Fruit fly (Drosophila melanogaster) S2 (cell line): ENCODE measurements around the gene TotC.

ENCODE experiments used
- CG8478 ChIP-seq: fragments of >200 bp; optimal IDR thresholded peaks from 2 replicates; lab custom pipeline; 2018
- CTCF ChIP-seq, 2 experiments: fragments of >200 bp; optimal IDR thresholded peaks; 2 replicates each; lab custom pipeline; 2018

The TotC gene

dm6 chr3R:20838787-20839186, 34.0 kb upstream of the TotC start:
- no peak for TF ChIP-seq CTCF (optimal IDR thresholded peaks at IDR 0.05; lab: Kevin White, UChicago)
- no peak for TF ChIP-seq CG8478 (lab: Kevin White, UChicago)

dm6 chr3R:20841840-20842239, 30.9 kb upstream of the TotC start, which contains the start of gene CG15695:
Gene CG15695, plus strand, starts transcription at chr3R:20842140.
- no peak for TF ChIP-seq CG8478 (lab: Kevin White, UChicago)
- TF ChIP-seq CTCF (optimal IDR thresholded peaks at IDR 0.05; lab: Kevin White, UChicago) = no peak

dm6 chr3R:20845493-20845892, 27.3 kb upstream of the TotC start:
- TF ChIP-seq CTCF (optimal IDR thresholded peaks at IDR 0.05; lab: Kevin White, UChicago) = no peak
- no peak for TF ChIP-seq CG8478 (lab: Kevin White, UChicago)

- no peak for TF ChIP-seq CG8478 (lab: Kevin White, UChicago)
- TF ChIP-seq CTCF (optimal IDR thresholded peaks at IDR 0.05; lab: Kevin White, UChicago) = no peak
Measured at dm6 chr3R:20846316-20846715, 26.5 kb upstream of the TotC start.

- TF ChIP-seq CG8478 (lab: Kevin White, UChicago) = no peak
- no peak for TF ChIP-seq CTCF (optimal IDR thresholded peaks at IDR 0.05; lab: Kevin White, UChicago)
Measured at dm6 chr3R:20846768-20847167, 26.0 kb upstream of the TotC start, which contains the start of gene CG15696. Gene CG15696, plus strand, starts transcription at chr3R:20847068.

- TF ChIP-seq CTCF (optimal IDR thresholded peaks at IDR 0.05; lab: Kevin White, UChicago) (peak; percentile 39 to 41), CG8478 (lab: Kevin White, UChicago) (no peak)
Measured at dm6 chr3R:20850395-20851039, 22.3 kb upstream of the TotC start, which contains the start of gene RpS30. Gene RpS30, plus strand, starts transcription at chr3R:20850516.

- TF ChIP-seq CG8478 (lab: Kevin White, UChicago) = no peak
- no peak for TF ChIP-seq CTCF (optimal IDR thresholded peaks at IDR 0.05; lab: Kevin White, UChicago)
Measured at dm6 chr3R:20859845-20860244, 12.9 kb upstream of the TotC start, which contains the start of gene Ir93a. Gene Ir93a, minus strand, starts transcription at chr3R:20859945.

dm6 chr3R:20866204-20866603, 6.6 kb upstream of the TotC start, which contains the start of gene KaiR1D:
Gene KaiR1D, minus strand, starts transcription at chr3R:20866231.
- TF ChIP-seq CTCF (optimal IDR thresholded peaks at IDR 0.05; lab: Kevin White, UChicago) = no peak

dm6 chr3R:20870736-20871135, 2.1 kb upstream of the TotC start, which contains the start of gene TotA:
Gene TotA, plus strand, starts transcription at chr3R:20871036.
- no peak for TF ChIP-seq CTCF (optimal IDR thresholded peaks at IDR 0.05; lab: Kevin White, UChicago)
- TF ChIP-seq CG8478 (lab: Kevin White, UChicago) = no peak

- TF ChIP-seq CG8478 (lab: Kevin White, UChicago) (no peak), CTCF (optimal IDR thresholded peaks at IDR 0.05; lab: Kevin White, UChicago) (no peak)
Measured at dm6 chr3R:20873638-20874037, 850 bp downstream of the TotC start, which contains the start of gene TotB. Gene TotB, plus strand, starts transcription at chr3R:20873938.

- TF ChIP-seq CG8478 (lab: Kevin White, UChicago) = no peak
- no peak for TF ChIP-seq CTCF (optimal IDR thresholded peaks at IDR 0.05; lab: Kevin White, UChicago)
Measured at dm6 chr3R:20876680-20877079, 3.9 kb downstream of the TotC start.

- TF ChIP-seq CTCF (optimal IDR thresholded peaks at IDR 0.05; lab: Kevin White, UChicago) (no peak), CG8478 (lab: Kevin White, UChicago) (no peak)
Measured at dm6 chr3R:20877436-20877835, 4.6 kb downstream of the TotC start, which contains the start of gene TotZ. Gene TotZ, plus strand, starts transcription at chr3R:20877736.

dm6 chr3R:20890505-20890904, 17.7 kb downstream of the TotC start:
- TF ChIP-seq CG8478 (lab: Kevin White, UChicago) (no peak), CTCF (optimal IDR thresholded peaks at IDR 0.05; lab: Kevin White, UChicago) (no peak)

dm6 chr3R:20890920-20891319, 18.1 kb downstream of the TotC start:
- TF ChIP-seq CTCF (optimal IDR thresholded peaks at IDR 0.05; lab: Kevin White, UChicago) (no peak), CG8478 (lab: Kevin White, UChicago) (no peak)

- TF ChIP-seq CTCF (optimal IDR thresholded peaks at IDR 0.05; lab: Kevin White, UChicago) (no peak), CG8478 (lab: Kevin White, UChicago) (no peak)
Measured at dm6 chr3R:20891495-20891894, 18.7 kb downstream of the TotC start.

dm6 chr3R:20897128-20897527, 24.3 kb downstream of the TotC start, which contains the start of gene Ktl:
Gene Ktl, minus strand, starts transcription at chr3R:20897320.
- no peak for TF ChIP-seq CTCF (optimal IDR thresholded peaks at IDR 0.05; lab: Kevin White, UChicago)
